Worm (Caenorhabditis elegans) whole organism, late embryonic: ENCODE measurements around the gene F55G11.2.

Source experiments
- C38D4.7 ChIP-seq: fragments of 200-800 bp; sonication (Bioruptor generic); optimal IDR thresholded peaks from 2 replicates; lab custom pipeline; 2018; ENCODE audit warnings: mild to moderate bottlenecking, missing genetic modification characterization, moderate library complexity, missing compliant biosample characterization
- F13H6.1 ChIP-seq: sonication (generic microtip); optimal IDR thresholded peaks from 2 replicates; lab custom pipeline; 2016; ENCODE audit warnings: missing genetic modification characterization, missing compliant biosample characterization
- T23F11.4 ChIP-seq: fragments of 200-800 bp; sonication (Bioruptor generic); optimal IDR thresholded peaks from 2 replicates; lab custom pipeline; 2018; ENCODE audit warnings: mild to moderate bottlenecking, missing genetic modification characterization, missing compliant biosample characterization
- Y22D7AL.16 ChIP-seq: sonication (generic microtip); optimal IDR thresholded peaks from 2 replicates; lab custom pipeline; 2016; ENCODE audit warnings: missing genetic modification characterization, missing compliant biosample characterization
- ahr-1 ChIP-seq: sonication (generic microtip); optimal IDR thresholded peaks from 2 replicates; lab custom pipeline; 2016; ENCODE audit warnings: missing genetic modification characterization, missing compliant biosample characterization
- ceh-18 ChIP-seq: sonication (generic microtip); optimal IDR thresholded peaks from 2 replicates; lab custom pipeline; 2016; ENCODE audit warnings: missing genetic modification characterization, missing compliant biosample characterization
- ceh-19 ChIP-seq: fragments of 200-800 bp; sonication (Bioruptor generic); optimal IDR thresholded peaks from 2 replicates; lab custom pipeline; 2018; ENCODE audit warnings: mild to moderate bottlenecking, missing genetic modification characterization, missing compliant biosample characterization
- ceh-22 ChIP-seq: sonication (generic microtip); optimal IDR thresholded peaks from 2 replicates; lab custom pipeline; 2017; ENCODE audit warnings: missing biosample characterization, missing genetic modification characterization
- ceh-30 ChIP-seq: fragments of 150-350 bp; optimal IDR thresholded peaks from 2 replicates; lab custom pipeline; 2014; ENCODE audit warnings: missing biosample characterization, missing genetic modification characterization
- ceh-34 ChIP-seq: sonication (generic microtip); optimal IDR thresholded peaks from 2 replicates; lab custom pipeline; 2016; ENCODE audit warnings: mild to moderate bottlenecking, missing genetic modification characterization, missing compliant biosample characterization
- ceh-48 ChIP-seq: sonication (generic microtip); optimal IDR thresholded peaks from 2 replicates; lab custom pipeline; 2016; ENCODE audit warnings: missing genetic modification characterization, inconsistent platforms, missing compliant biosample characterization
- ceh-6 ChIP-seq: fragments of 200-800 bp; sonication (Bioruptor generic); optimal IDR thresholded peaks from 2 replicates; lab custom pipeline; 2018; ENCODE audit warnings: mild to moderate bottlenecking, missing genetic modification characterization, missing compliant biosample characterization
- dmd-4 ChIP-seq: sonication (generic microtip); optimal IDR thresholded peaks from 2 replicates; lab custom pipeline; 2016; ENCODE audit warnings: borderline replicate concordance, missing genetic modification characterization, missing compliant biosample characterization
- elt-2 ChIP-seq: sonication (generic microtip); optimal IDR thresholded peaks from 2 replicates; lab custom pipeline; 2016; ENCODE audit warnings: missing genetic modification reagents, missing genetic modification characterization, missing compliant biosample characterization
- elt-4 ChIP-seq: sonication (generic microtip); optimal IDR thresholded peaks from 2 replicates; lab custom pipeline; 2016; ENCODE audit warnings: missing genetic modification characterization, missing compliant biosample characterization
- ets-4 ChIP-seq: sonication (generic microtip); optimal IDR thresholded peaks from 2 replicates; lab custom pipeline; 2016; ENCODE audit warnings: missing genetic modification characterization, missing compliant biosample characterization
- fax-1 ChIP-seq: sonication (generic microtip); optimal IDR thresholded peaks from 2 replicates; lab custom pipeline; 2016; ENCODE audit warnings: missing genotype, missing genetic modification characterization, missing compliant biosample characterization
- hlh-15 ChIP-seq: sonication (generic microtip); optimal IDR thresholded peaks from 2 replicates; lab custom pipeline; 2016; ENCODE audit warnings: missing genetic modification characterization, missing compliant biosample characterization
- hlh-30 ChIP-seq: sonication (generic microtip); optimal IDR thresholded peaks from 2 replicates; lab custom pipeline; 2017; ENCODE audit warnings: antibody characterized with exemption, missing genetic modification characterization, missing compliant biosample characterization; ENCODE audit not compliant: insufficient read depth
- hlh-8 ChIP-seq: sonication (generic microtip); optimal IDR thresholded peaks from 2 replicates; lab custom pipeline; 2016; ENCODE audit warnings: missing genotype, missing genetic modification characterization, missing compliant biosample characterization
- lim-6 ChIP-seq: sonication (generic microtip); optimal IDR thresholded peaks from 2 replicates; lab custom pipeline; 2016; ENCODE audit warnings: missing genetic modification characterization, missing compliant biosample characterization
- lin-11 ChIP-seq: fragments of 200-800 bp; sonication (Bioruptor generic); optimal IDR thresholded peaks from 2 replicates; lab custom pipeline; 2018; ENCODE audit warnings: mild to moderate bottlenecking, missing genetic modification characterization, missing compliant biosample characterization
- madf-2 ChIP-seq: sonication (generic microtip); optimal IDR thresholded peaks from 2 replicates; lab custom pipeline; 2017; ENCODE audit warnings: missing genetic modification characterization, missing compliant biosample characterization
- mec-3 ChIP-seq: sonication (generic microtip); optimal IDR thresholded peaks from 2 replicates; lab custom pipeline; 2016; ENCODE audit warnings: borderline replicate concordance, missing genetic modification characterization, missing compliant biosample characterization
- nfya-1 ChIP-seq: sonication (generic microtip); optimal IDR thresholded peaks from 2 replicates; lab custom pipeline; 2017; ENCODE audit warnings: missing genetic modification characterization, mild to moderate bottlenecking, missing compliant biosample characterization, antibody characterized with exemption, moderate library complexity
- nhr-11 ChIP-seq: fragments of 150-350 bp; optimal IDR thresholded peaks from 2 replicates; lab custom pipeline; 2014; ENCODE audit warnings: missing biosample characterization, missing genetic modification characterization
- nhr-232 ChIP-seq: sonication (generic microtip); optimal IDR thresholded peaks from 2 replicates; lab custom pipeline; 2016; ENCODE audit warnings: missing genetic modification characterization, missing compliant biosample characterization
- npax-4 ChIP-seq: sonication (generic microtip); optimal IDR thresholded peaks from 2 replicates; lab custom pipeline; 2016; ENCODE audit warnings: missing genetic modification characterization, missing compliant biosample characterization
- pax-1 ChIP-seq: fragments of 150-350 bp; optimal IDR thresholded peaks from 2 replicates; lab custom pipeline; 2014; ENCODE audit warnings: missing biosample characterization, missing genetic modification characterization
- pha-2 ChIP-seq: sonication (generic microtip); optimal IDR thresholded peaks from 2 replicates; lab custom pipeline; 2017; ENCODE audit warnings: mild to moderate bottlenecking, missing genetic modification characterization, missing compliant biosample characterization
- pha-4 ChIP-seq: fragments of 150-350 bp; optimal IDR thresholded peaks from 2 replicates; lab custom pipeline; 2018; ENCODE audit warnings: missing biosample characterization, missing genetic modification reagents, missing genetic modification characterization
- rnt-1 ChIP-seq: sonication (generic microtip); optimal IDR thresholded peaks from 2 replicates; lab custom pipeline; 2016; ENCODE audit warnings: missing genetic modification characterization, missing compliant biosample characterization
- sox-4 ChIP-seq: sonication (generic microtip); optimal IDR thresholded peaks from 2 replicates; lab custom pipeline; 2017; ENCODE audit warnings: mild to moderate bottlenecking, missing genetic modification characterization, inconsistent platforms, missing compliant biosample characterization
- syd-9 ChIP-seq: sonication (generic microtip); optimal IDR thresholded peaks from 2 replicates; lab custom pipeline; 2016; ENCODE audit warnings: mild to moderate bottlenecking, missing genetic modification characterization, moderate library complexity, missing compliant biosample characterization
- tbx-7 ChIP-seq: sonication (generic microtip); optimal IDR thresholded peaks from 2 replicates; lab custom pipeline; 2016; ENCODE audit warnings: missing genotype, missing genetic modification characterization, missing compliant biosample characterization
- ttx-3 ChIP-seq: sonication (generic microtip); optimal IDR thresholded peaks from 2 replicates; lab custom pipeline; 2016; ENCODE audit warnings: missing genetic modification reagents, missing genetic modification characterization, missing compliant biosample characterization
- unc-42 ChIP-seq: sonication (generic microtip); optimal IDR thresholded peaks from 2 replicates; lab custom pipeline; 2016; ENCODE audit warnings: missing genotype, missing genetic modification characterization, missing compliant biosample characterization
- zip-5 ChIP-seq: sonication (generic microtip); optimal IDR thresholded peaks from 2 replicates; lab custom pipeline; 2016; ENCODE audit warnings: missing genetic modification characterization, missing compliant biosample characterization
- ztf-16 ChIP-seq: sonication (generic microtip); optimal IDR thresholded peaks from 2 replicates; lab custom pipeline; 2017; ENCODE audit warnings: missing genetic modification characterization, missing compliant biosample characterization

The F55G11.2 gene

ce11 chrIV:12991629-12992028 lies 22.5 kb upstream of the F55G11.2 start, which contains the start of gene K10D11.5:
Gene K10D11.5 (minus strand): TSS chrIV:12991843.
- TF ChIP-seq nfya-1 (tag; lab: Kevin White, UChicago) = no peak
- TF ChIP-seq ceh-6 (GFP tag; lab: Kevin White, UChicago) = no peak
- TF ChIP-seq ceh-34 = no peak
- TF ChIP-seq ceh-48 (tag; lab: Kevin White, UChicago) = no peak
- no peak for TF ChIP-seq dmd-4 (tag; lab: Kevin White, UChicago)
- TF ChIP-seq ceh-19 (GFP tag; lab: Kevin White, UChicago) = no peak
- TF ChIP-seq hlh-30 (tag; lab: Kevin White, UChicago) = no peak
- no peak for TF ChIP-seq T23F11.4 (GFP tag; lab: Kevin White, UChicago)
- no peak for TF ChIP-seq F13H6.1 (tag; lab: Kevin White, UChicago)
- no peak for TF ChIP-seq unc-42 (tag; lab: Kevin White, UChicago)
- TF ChIP-seq ceh-30 (tag; lab: Kevin White, UChicago) = no peak
- TF ChIP-seq pha-2 (tag; lab: Kevin White, UChicago) = no peak
- TF ChIP-seq elt-2 (tag; lab: Kevin White, UChicago) = no peak
- TF ChIP-seq sox-4 (tag; lab: Kevin White, UChicago) = no peak
- TF ChIP-seq lim-6 (tag; lab: Kevin White, UChicago) = no peak
- no peak for TF ChIP-seq nhr-232 (tag; lab: Kevin White, UChicago)
- TF ChIP-seq ztf-16 (tag; lab: Kevin White, UChicago) = no peak
- TF ChIP-seq tbx-7 (tag; lab: Kevin White, UChicago) = no peak

- no peak for TF ChIP-seq mec-3
- no peak for TF ChIP-seq elt-4 (tag; lab: Kevin White, UChicago)
- no peak for TF ChIP-seq C38D4.7 (GFP tag; lab: Kevin White, UChicago)
- TF ChIP-seq fax-1 (tag; lab: Kevin White, UChicago) = no peak
- no peak for TF ChIP-seq syd-9
- no peak for TF ChIP-seq hlh-8
- TF ChIP-seq ceh-18 = no peak
- TF ChIP-seq T23F11.4 (GFP tag; lab: Kevin White, UChicago) = no peak
- no peak for TF ChIP-seq ceh-6 (GFP tag; lab: Kevin White, UChicago)
- TF ChIP-seq tbx-7 (tag; lab: Kevin White, UChicago) = no peak
- no peak for TF ChIP-seq pha-4
- TF ChIP-seq madf-2 (tag; lab: Kevin White, UChicago) = no peak
- TF ChIP-seq rnt-1 (tag; lab: Kevin White, UChicago) = no peak
- TF ChIP-seq lin-11 (tag; lab: Kevin White, UChicago) = no peak
- TF ChIP-seq Y22D7AL.16 = no peak
- no peak for TF ChIP-seq elt-2 (tag; lab: Kevin White, UChicago)
- TF ChIP-seq F13H6.1 (tag; lab: Kevin White, UChicago) = no peak
- TF ChIP-seq ceh-34 = no peak
- no peak for TF ChIP-seq hlh-15 (tag; lab: Kevin White, UChicago)
- TF ChIP-seq, all 69 proteins: peak for 0
Observed at ce11 chrIV:12990638-12991037, 21.5 kb upstream of the F55G11.2 start.

ce11 chrIV:12989355-12989754 lies 20.3 kb upstream of the F55G11.2 start, which contains the start of gene K10D11.6:
Gene K10D11.6 (minus strand): TSS chrIV:12989455.
- TF ChIP-seq npax-4 (tag; lab: Kevin White, UChicago) (no peak), nhr-11 (no peak), hlh-15 (tag; lab: Kevin White, UChicago) (no peak), hlh-8 (no peak), zip-5 (no peak), ceh-34 (no peak), ceh-22 (tag; lab: Kevin White, UChicago) (no peak), ceh-6 (GFP tag; lab: Kevin White, UChicago) (no peak), pax-1 (tag; lab: Kevin White, UChicago) (no peak), ttx-3 (tag; lab: Kevin White, UChicago) (no peak)

DNA sequence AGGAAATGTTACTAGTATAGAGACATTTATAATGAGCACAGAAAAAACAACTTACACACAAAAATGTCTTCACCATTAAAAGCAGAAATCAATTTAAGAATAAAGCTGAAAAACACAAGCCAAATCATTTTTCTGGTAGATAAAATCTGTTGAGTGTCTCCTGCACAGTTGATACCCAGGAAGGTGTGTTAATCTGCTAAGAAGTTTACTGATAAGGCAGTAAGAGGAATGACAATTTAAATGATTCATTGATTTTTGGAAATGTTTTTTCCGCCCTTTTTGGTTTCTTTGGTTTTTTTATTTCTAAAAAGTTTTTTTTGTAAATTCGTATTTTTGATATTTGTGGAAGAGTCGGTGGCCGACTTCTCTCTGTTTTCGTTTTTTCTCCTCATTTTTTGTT lies 16.9 kb upstream of the F55G11.2 start, which contains the start of gene K10D11.3:
Gene K10D11.3 (minus strand): TSS at position 174 of the 400 bp plus-strand sequence.
- no peak for TF ChIP-seq nfya-1 (tag; lab: Kevin White, UChicago)
- no peak for TF ChIP-seq unc-42 (tag; lab: Kevin White, UChicago)
- no peak for TF ChIP-seq ets-4
- no peak for TF ChIP-seq lim-6 (tag; lab: Kevin White, UChicago)
- no peak for TF ChIP-seq ahr-1 (tag; lab: Kevin White, UChicago)
- TF ChIP-seq ceh-6 (GFP tag; lab: Kevin White, UChicago) = no peak
- peak; percentile 7 for TF ChIP-seq elt-2 (tag; lab: Kevin White, UChicago)
- TF ChIP-seq nhr-11 = no peak
- TF ChIP-seq, all 69 proteins: peak for 1
